Worm (Caenorhabditis elegans): Measurements from ENCODE around the gene fbxa-182.
A peak's percentile ranks its signal among the peaks of the same experiment; 100 is the strongest.

Gene fbxa-182

DNA sequence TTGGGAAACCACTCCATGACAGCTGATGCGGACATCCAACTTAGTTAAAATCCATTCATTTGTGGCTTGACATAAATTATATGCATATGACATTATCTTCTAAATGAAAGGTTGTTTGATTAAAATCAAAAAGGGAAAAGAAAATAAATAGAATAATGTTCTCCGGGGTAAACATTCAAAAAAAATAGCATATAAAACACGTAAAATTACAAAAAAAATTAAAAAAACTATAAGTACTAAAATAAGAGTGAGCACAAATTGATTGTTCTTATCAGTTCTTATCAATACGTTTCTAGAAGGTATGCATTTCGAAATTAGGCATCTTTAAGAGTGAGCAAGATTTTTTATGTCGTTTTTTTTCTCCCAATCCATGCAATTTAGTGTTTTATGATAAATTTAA lies at the start of gene fbxa-182:
fbxa-182 (minus strand) TSS at position 101 of the 400 bp plus-strand sequence.
- TF ChIP-seq hmg-4 (GFP tag; optimal IDR thresholded peaks at IDR 0.05), result no peak
- no peak for TF ChIP-seq pes-1 (GFP tag; IDR thresholded peaks at IDR 0.05)
- TF ChIP-seq ama-1 (optimal IDR thresholded peaks at IDR 0.05), result no peak
- TF ChIP-seq aly-1 (tag; optimal IDR thresholded peaks at IDR 0.05), result no peak
- no peak for TF ChIP-seq tbx-11 (GFP tag; IDR thresholded peaks at IDR 0.05)
- no peak for TF ChIP-seq hnd-1 (tag; optimal IDR thresholded peaks at IDR 0.05)
- TF ChIP-seq ceh-13 (GFP tag; optimal IDR thresholded peaks at IDR 0.05), result no peak
- TF ChIP-seq F13C5.2 (tag; optimal IDR thresholded peaks at IDR 0.05), result no peak
- TF ChIP-seq scrt-1 (GFP tag; IDR thresholded peaks at IDR 0.05), result no peak

- TF ChIP-seq tbx-11 (GFP tag; IDR thresholded peaks at IDR 0.05), result no peak
- no peak for TF ChIP-seq hmg-4 (GFP tag; optimal IDR thresholded peaks at IDR 0.05)
Measured at ce11 chrII:2458881-2459280, 46.3 kb upstream of the fbxa-182 start, which contains the start of gene pqn-42. pqn-42 (minus strand) TSS chrII:2458981.

- TF ChIP-seq ama-1 (optimal IDR thresholded peaks at IDR 0.05) (no peak), tbx-11 (GFP tag; IDR thresholded peaks at IDR 0.05) (no peak), scrt-1 (GFP tag; IDR thresholded peaks at IDR 0.05) (no peak), sea-1 (GFP tag; conservative IDR thresholded peaks at IDR 0.05) (no peak), ets-7 (tag; optimal IDR thresholded peaks at IDR 0.05) (no peak), hnd-1 (tag; optimal IDR thresholded peaks at IDR 0.05) (no peak), pes-1 (GFP tag; IDR thresholded peaks at IDR 0.05) (no peak)
Measured at ce11 chrII:2456973-2457372, 44.4 kb upstream of the fbxa-182 start.

ce11 chrII:2455931-2456576 lies 43.5 kb upstream of the fbxa-182 start:
- TF ChIP-seq F13C5.2 (tag; optimal IDR thresholded peaks at IDR 0.05), result no peak
- no peak for TF ChIP-seq pes-1 (GFP tag; IDR thresholded peaks at IDR 0.05)
- no peak for TF ChIP-seq ceh-13 (GFP tag; optimal IDR thresholded peaks at IDR 0.05)
- TF ChIP-seq hmg-4 (GFP tag; optimal IDR thresholded peaks at IDR 0.05), result no peak
- TF ChIP-seq tbx-11 (GFP tag; IDR thresholded peaks at IDR 0.05), result no peak
- TF ChIP-seq hmbx-1 (tag; optimal IDR thresholded peaks at IDR 0.05), result no peak
- no peak for TF ChIP-seq ama-1 (optimal IDR thresholded peaks at IDR 0.05)

DNA sequence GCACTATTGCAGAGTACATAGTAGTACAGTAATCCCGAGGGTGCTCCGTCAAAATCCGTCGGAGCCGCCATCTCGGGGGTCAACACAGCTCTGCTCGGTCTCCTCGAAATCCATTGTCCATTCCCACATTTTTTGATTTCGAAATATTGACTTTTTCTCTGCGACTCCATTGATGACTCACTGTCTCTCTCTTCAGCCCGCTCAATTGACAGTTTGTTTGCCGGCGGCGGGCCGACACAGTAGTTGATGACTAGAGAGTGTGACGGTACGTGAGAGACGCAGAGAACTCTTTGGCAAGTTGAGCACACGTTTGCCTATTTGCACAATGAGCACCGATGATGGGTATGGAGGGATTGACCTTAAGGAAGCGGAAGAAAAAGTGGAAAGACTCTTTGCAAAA lies 42.3 kb upstream of the fbxa-182 start:
- TF ChIP-seq ceh-13 (GFP tag; optimal IDR thresholded peaks at IDR 0.05) (no peak), scrt-1 (GFP tag; IDR thresholded peaks at IDR 0.05) (no peak)

DNA sequence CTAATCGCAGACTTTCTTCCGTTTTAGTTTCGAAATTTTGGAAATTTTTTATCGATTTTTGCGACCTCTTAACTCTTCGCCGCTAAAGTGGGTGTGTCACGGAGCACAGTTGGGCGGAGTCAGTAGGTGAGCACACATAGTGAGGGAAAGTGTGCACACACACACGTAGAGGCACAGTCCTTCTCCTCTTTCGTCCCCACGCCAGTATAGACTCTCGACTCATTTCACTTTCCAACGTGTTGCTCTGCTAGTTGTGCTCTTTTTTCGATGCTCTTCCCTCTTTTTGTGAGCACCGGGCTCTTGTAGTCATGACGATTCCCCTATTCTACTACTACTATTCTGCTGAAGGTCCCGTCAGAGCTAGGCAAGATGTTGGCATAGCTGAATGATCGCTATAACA lies 39.9 kb upstream of the fbxa-182 start:
- no peak for TF ChIP-seq hnd-1 (tag; optimal IDR thresholded peaks at IDR 0.05)
- TF ChIP-seq ama-1 (optimal IDR thresholded peaks at IDR 0.05), result peak; percentile 75

DNA sequence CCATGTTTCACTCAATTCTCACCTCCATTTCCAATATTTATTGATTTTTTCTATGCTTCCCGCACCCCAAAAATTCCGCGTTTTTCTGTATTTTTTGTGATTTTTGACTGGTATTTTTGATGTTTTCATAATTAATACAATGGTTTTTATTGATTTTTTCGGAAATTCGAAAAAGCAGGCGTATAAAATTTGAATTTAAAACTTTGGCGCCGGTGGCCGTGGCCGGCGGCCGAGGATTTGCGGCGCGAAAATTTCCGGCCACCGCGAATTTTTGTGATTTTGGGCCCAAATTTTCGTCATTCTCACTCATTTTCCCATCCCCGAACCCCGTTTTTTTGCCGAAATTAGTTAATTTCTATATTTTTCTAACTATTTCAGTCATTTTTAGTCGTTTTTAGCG lies 38.4 kb upstream of the fbxa-182 start:
- TF ChIP-seq flt-1 (GFP tag; IDR thresholded peaks at IDR 0.05) (no peak), hmbx-1 (tag; optimal IDR thresholded peaks at IDR 0.05) (no peak), tra-4 (tag; optimal IDR thresholded peaks at IDR 0.05) (no peak), tbx-37 (GFP tag; conservative IDR thresholded peaks at IDR 0.05) (peak; percentile 31; the same call in 1 of the 2 replicates), F13C5.2 (tag; optimal IDR thresholded peaks at IDR 0.05) (no peak), tbx-11 (GFP tag; IDR thresholded peaks at IDR 0.05) (no peak), hnd-1 (tag; optimal IDR thresholded peaks at IDR 0.05) (no peak), pes-1 (GFP tag; IDR thresholded peaks at IDR 0.05) (peak; percentile 58; the same call in 1 of the 2 replicates), aly-1 (tag; optimal IDR thresholded peaks at IDR 0.05) (no peak), ets-7 (tag; optimal IDR thresholded peaks at IDR 0.05) (no peak), ceh-13 (GFP tag; optimal IDR thresholded peaks at IDR 0.05) (no peak), hmg-4 (GFP tag; optimal IDR thresholded peaks at IDR 0.05) (no peak), ama-1 (optimal IDR thresholded peaks at IDR 0.05) (no peak), B0310.2 (tag; optimal IDR thresholded peaks at IDR 0.05) (no peak)

DNA sequence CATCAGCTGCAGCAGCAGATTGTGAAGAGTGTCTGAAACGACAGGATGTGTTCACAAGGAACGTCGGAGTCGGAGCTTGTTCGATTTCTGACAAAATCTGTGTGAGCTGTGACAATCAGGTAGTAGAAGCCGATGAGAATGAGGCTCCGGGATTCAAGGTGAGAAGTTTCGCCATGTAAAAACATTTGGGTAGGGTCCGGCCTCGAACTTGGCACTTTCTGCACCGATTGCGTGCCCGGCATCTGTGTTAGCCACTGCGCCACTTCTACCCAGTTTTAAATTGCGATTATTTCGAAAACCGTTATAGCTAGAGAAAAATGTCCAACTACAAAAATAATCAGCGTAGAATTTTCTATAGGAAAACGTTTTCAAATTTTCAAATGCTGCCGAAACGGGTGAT lies 34.2 kb upstream of the fbxa-182 start:
- TF ChIP-seq tbx-11 (GFP tag; IDR thresholded peaks at IDR 0.05) (no peak), ceh-36 (tag; optimal IDR thresholded peaks at IDR 0.05) (no peak), ama-1 (optimal IDR thresholded peaks at IDR 0.05) (no peak), tbx-37 (GFP tag; conservative IDR thresholded peaks at IDR 0.05) (no peak), scrt-1 (GFP tag; IDR thresholded peaks at IDR 0.05) (no peak), ets-7 (tag; optimal IDR thresholded peaks at IDR 0.05) (no peak), flt-1 (GFP tag; IDR thresholded peaks at IDR 0.05) (no peak)

- no peak for TF ChIP-seq hmbx-1 (tag; optimal IDR thresholded peaks at IDR 0.05)
- no peak for TF ChIP-seq ceh-13 (GFP tag; optimal IDR thresholded peaks at IDR 0.05)
- TF ChIP-seq aly-1 (tag; optimal IDR thresholded peaks at IDR 0.05), result no peak
- no peak for TF ChIP-seq ama-1 (optimal IDR thresholded peaks at IDR 0.05)
- no peak for TF ChIP-seq ets-7 (tag; optimal IDR thresholded peaks at IDR 0.05)
- no peak for TF ChIP-seq hmg-4 (GFP tag; optimal IDR thresholded peaks at IDR 0.05)
- no peak for TF ChIP-seq hnd-1 (tag; optimal IDR thresholded peaks at IDR 0.05)
- TF ChIP-seq pes-1 (GFP tag; IDR thresholded peaks at IDR 0.05), result no peak
- TF ChIP-seq B0310.2 (tag; optimal IDR thresholded peaks at IDR 0.05), result no peak
- no peak for TF ChIP-seq F13C5.2 (tag; optimal IDR thresholded peaks at IDR 0.05)
- no peak for TF ChIP-seq tra-4 (tag; optimal IDR thresholded peaks at IDR 0.05)
- no peak for TF ChIP-seq tbx-37 (GFP tag; conservative IDR thresholded peaks at IDR 0.05)
- no peak for TF ChIP-seq scrt-1 (GFP tag; IDR thresholded peaks at IDR 0.05)
- no peak for TF ChIP-seq sea-1 (GFP tag; conservative IDR thresholded peaks at IDR 0.05)
- TF ChIP-seq flt-1 (GFP tag; IDR thresholded peaks at IDR 0.05), result no peak
- no peak for TF ChIP-seq ceh-36 (tag; optimal IDR thresholded peaks at IDR 0.05)
- TF ChIP-seq tbx-11 (GFP tag; IDR thresholded peaks at IDR 0.05), result no peak
Measured at ce11 chrII:2445164-2445563, 32.6 kb upstream of the fbxa-182 start.
